Fruit fly (Drosophila melanogaster) whole organism, adult: ENCODE measurements around the gene Ocho.

Source experiments
- CG33017 ChIP-seq: fragments of 200-800 bp; sonication (Bioruptor generic); optimal IDR thresholded peaks from 2 replicates; lab custom pipeline; 2018; ENCODE audit warnings: missing biosample characterization, mild to moderate bottlenecking, missing genetic modification characterization, moderate library complexity
- CG5204 ChIP-seq: fragments of 200-800 bp; sonication (Bioruptor generic); optimal IDR thresholded peaks from 2 replicates; lab custom pipeline; 2016; ENCODE audit warnings: missing biosample characterization, missing genetic modification characterization
- CG7045 ChIP-seq: fragments of 200-800 bp; sonication (Bioruptor generic); optimal IDR thresholded peaks from 2 replicates; lab custom pipeline; 2017; ENCODE audit warnings: missing biosample characterization, mild to moderate bottlenecking, missing genetic modification characterization
- Clk ChIP-seq: fragments of 200-800 bp; sonication (Bioruptor generic); optimal IDR thresholded peaks from 2 replicates; lab custom pipeline; 2017; ENCODE audit warnings: missing biosample characterization, missing genetic modification characterization
- cic ChIP-seq: fragments of 200-800 bp; sonication (Bioruptor generic); optimal IDR thresholded peaks from 2 replicates; lab custom pipeline; 2017; ENCODE audit warnings: missing biosample characterization, mild to moderate bottlenecking, missing genetic modification characterization, moderate library complexity

- TF ChIP-seq CG5204 (no peak), CG7045 (no peak), cic (GFP tag; lab: Kevin White, UChicago) (no peak), CG33017 (tag; lab: Kevin White, UChicago) (no peak), Clk (GFP tag; lab: Kevin White, UChicago) (no peak)
Observed at dm6 chr3L:15013957-15014692, 39.5 kb downstream of the Ocho start, which contains the start of gene Reck.
